Fruit fly (Drosophila melanogaster) Kc167 (cell line): ENCODE data around the gene COX7A.

ENCODE experiments used
- Sin3A ChIP-seq: fragments of >200 bp; optimal IDR thresholded peaks from 2 replicates; lab custom pipeline; 2018; ENCODE audit warnings: missing external identifiers
- h ChIP-seq: fragments of >200 bp; optimal IDR thresholded peaks from 3 replicates; lab custom pipeline; 2018; ENCODE audit warnings: missing external identifiers
- insv ChIP-seq: fragments of >200 bp; optimal IDR thresholded peaks from 3 replicates; lab custom pipeline; 2018; ENCODE audit warnings: missing external identifiers
- psq ChIP-seq: fragments of >200 bp; optimal IDR thresholded peaks from 2 replicates; lab custom pipeline; 2017; ENCODE audit warnings: missing external identifiers
- ttk ChIP-seq: sonication (Bioruptor generic); optimal IDR thresholded peaks from 2 replicates; lab custom pipeline; 2017; ENCODE audit warnings: missing external identifiers

DNA sequence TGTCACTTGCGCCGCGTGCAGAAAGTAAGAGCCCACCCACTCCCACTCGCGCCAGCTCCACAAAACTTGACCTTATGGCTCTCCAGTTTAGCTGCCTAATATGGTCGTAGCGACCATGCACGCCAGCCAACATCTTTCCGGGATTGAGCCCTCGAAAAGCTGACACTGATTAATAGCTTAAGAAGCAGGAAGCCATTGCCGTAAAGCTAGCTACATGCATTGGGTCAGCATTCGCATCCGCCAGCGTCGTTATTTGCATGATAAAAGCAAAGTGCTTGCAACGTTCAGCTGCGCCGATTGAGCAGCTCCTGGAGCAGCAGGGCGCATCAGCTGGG, 33.9 kb downstream of the COX7A start:
- no peak for TF ChIP-seq psq (lab: Kevin White, UChicago)
- no peak for TF ChIP-seq ttk (lab: Kevin White, UChicago)
- no peak for TF ChIP-seq h (lab: Kevin White, UChicago)
- TF ChIP-seq insv (lab: Kevin White, UChicago) = no peak
- no peak for TF ChIP-seq Sin3A (lab: Kevin White, UChicago)
